Worm (Caenorhabditis elegans) whole organism, mixed stage, embryonic: ENCODE measurements around the gene C07G3.15.

Experiments
- bed-3 ChIP-seq: fragments of 200-800 bp; sonication (Bioruptor generic); optimal IDR thresholded peaks from 3 replicates; lab custom pipeline; 2018; ENCODE audit warnings: mild to moderate bottlenecking, missing genetic modification characterization, moderate library complexity, missing compliant biosample characterization
- ceh-39 ChIP-seq: fragments of 150-350 bp; optimal IDR thresholded peaks from 2 replicates; lab custom pipeline; 2014; ENCODE audit warnings: missing biosample characterization, missing genetic modification characterization
- drap-1 ChIP-seq: fragments of 200-800 bp; sonication (Bioruptor generic); optimal IDR thresholded peaks from 3 replicates; lab custom pipeline; 2018; ENCODE audit warnings: mild to moderate bottlenecking, missing genetic modification characterization, missing compliant biosample characterization
- elt-1 ChIP-seq: sonication (generic microtip); optimal IDR thresholded peaks from 2 replicates; lab custom pipeline; 2017; ENCODE audit warnings: missing genetic modification characterization, mild to moderate bottlenecking, missing compliant biosample characterization, antibody characterized with exemption, moderate library complexity, borderline replicate concordance; ENCODE audit not compliant: insufficient read depth
- elt-3 ChIP-seq: fragments of 150-350 bp; optimal IDR thresholded peaks from 2 replicates; lab custom pipeline; 2014; ENCODE audit warnings: missing biosample characterization, missing genetic modification characterization
- lin-13 ChIP-seq: fragments of 150-350 bp; optimal IDR thresholded peaks from 2 replicates; lab custom pipeline; 2014; ENCODE audit warnings: missing biosample characterization, missing genetic modification characterization
- lsy-2 ChIP-seq: fragments of 150-350 bp; optimal IDR thresholded peaks from 2 replicates; lab custom pipeline; 2014; ENCODE audit warnings: missing biosample characterization, missing genetic modification characterization
- mab-5 ChIP-seq: fragments of 150-350 bp; optimal IDR thresholded peaks from 2 replicates; lab custom pipeline; 2014; ENCODE audit warnings: missing biosample characterization, missing genetic modification characterization
- nhr-237 ChIP-seq: fragments of 150-350 bp; optimal IDR thresholded peaks from 2 replicates; lab custom pipeline; 2014; ENCODE audit warnings: missing biosample characterization, missing genetic modification characterization
- nhr-76 ChIP-seq: sonication (generic microtip); optimal IDR thresholded peaks from 2 replicates; lab custom pipeline; 2017; ENCODE audit warnings: missing biosample characterization, missing genetic modification characterization
- snpc-4 ChIP-seq: fragments of 150-350 bp; optimal IDR thresholded peaks from 2 replicates; lab custom pipeline; 2014; ENCODE audit warnings: missing biosample characterization, missing genetic modification characterization
- unc-39 ChIP-seq: fragments of 150-350 bp; optimal IDR thresholded peaks from 2 replicates; lab custom pipeline; 2014; ENCODE audit warnings: missing biosample characterization, missing genetic modification characterization
- unc-62 ChIP-seq: fragments of 150-350 bp; optimal IDR thresholded peaks from 2 replicates; lab custom pipeline; 2014; ENCODE audit warnings: missing biosample characterization, missing genetic modification reagents, missing genetic modification characterization

ce11 chrV:3523262-3523661 lies 26.5 kb upstream of the C07G3.15 start, which contains the start of gene irg-1:
- TF ChIP-seq unc-39 (tag; lab: Kevin White, UChicago) (no peak), snpc-4 (tag; lab: Kevin White, UChicago) (no peak), elt-1 (tag; lab: Kevin White, UChicago) (no peak), lin-13 (tag; lab: Kevin White, UChicago) (no peak), lsy-2 (tag; lab: Kevin White, UChicago) (no peak), elt-3 (tag; lab: Kevin White, UChicago) (no peak), bed-3 (GFP tag; lab: Kevin White, UChicago) (no peak), ceh-39 (no peak), unc-62 (GFP tag; lab: Kevin White, UChicago) (no peak), drap-1 (GFP tag; lab: Kevin White, UChicago) (no peak), nhr-76 (tag; lab: Kevin White, UChicago) (no peak), mab-5 (tag; lab: Kevin White, UChicago) (no peak), nhr-237 (tag; lab: Kevin White, UChicago) (no peak)
